Fruit fly (Drosophila melanogaster) whole organism, pupa: ENCODE data around the gene rut.

Experiments
- CG10348 ChIP-seq: fragments of 200-800 bp; sonication (Bioruptor generic); IDR thresholded peaks from 2 replicates; pipeline ENCODE4 v1.3.6; 2022; ENCODE audit warnings: missing biosample characterization, missing genetic modification characterization
- CG12605 ChIP-seq: fragments of 200-800 bp; sonication (Bioruptor generic); IDR thresholded peaks from 2 replicates; pipeline ENCODE4 v1.3.6; 2022; ENCODE audit warnings: missing biosample characterization, missing genetic modification characterization
- CG13204 ChIP-seq: fragments of 200-800 bp; sonication (Bioruptor generic); optimal IDR thresholded peaks from 2 replicates; lab custom pipeline; 2018; ENCODE audit warnings: missing biosample characterization, mild to moderate bottlenecking, missing genetic modification characterization, moderate library complexity
- CG14655 ChIP-seq: fragments of 200-800 bp; sonication (Bioruptor generic); optimal IDR thresholded peaks from 3 replicates; lab custom pipeline; 2017; ENCODE audit warnings: mild to moderate bottlenecking, missing biosample characterization, missing genetic modification reagents, missing genetic modification characterization
- CG15710 ChIP-seq: fragments of 200-800 bp; sonication (Bioruptor generic); optimal IDR thresholded peaks from 2 replicates; lab custom pipeline; 2018; ENCODE audit warnings: missing biosample characterization, mild to moderate bottlenecking, missing genetic modification characterization, moderate library complexity
- CG17806 ChIP-seq: fragments of 200-800 bp; sonication (Bioruptor generic); optimal IDR thresholded peaks from 2 replicates; lab custom pipeline; 2018; ENCODE audit warnings: missing biosample characterization, mild to moderate bottlenecking, missing genetic modification characterization, moderate library complexity
- CG32121 ChIP-seq: fragments of 200-800 bp; sonication (Bioruptor generic); IDR thresholded peaks from 2 replicates; pipeline ENCODE4 v1.3.6; 2022; ENCODE audit warnings: missing biosample characterization, missing genetic modification characterization
- CG34367 ChIP-seq: fragments of 200-800 bp; sonication (Bioruptor generic); optimal IDR thresholded peaks from 2 replicates; lab custom pipeline; 2018; ENCODE audit warnings: missing biosample characterization, mild to moderate bottlenecking, missing genetic modification characterization
- CG4496 ChIP-seq: fragments of 200-800 bp; sonication (Bioruptor generic); IDR thresholded peaks from 3 replicates; pipeline ENCODE4 v1.3.6; 2022; ENCODE audit warnings: missing biosample characterization, missing genetic modification characterization
- CG8159 ChIP-seq: fragments of 200-800 bp; sonication (Bioruptor generic); optimal IDR thresholded peaks from 3 replicates; lab custom pipeline; 2018; ENCODE audit warnings: missing biosample characterization, mild to moderate bottlenecking, missing genetic modification characterization, moderate library complexity
- CG8301 ChIP-seq: fragments of 200-800 bp; sonication (Bioruptor generic); optimal IDR thresholded peaks from 2 replicates; lab custom pipeline; 2018; ENCODE audit warnings: missing biosample characterization, mild to moderate bottlenecking, missing genetic modification characterization
- CG9948 ChIP-seq: fragments of 200-800 bp; sonication (Bioruptor generic); optimal IDR thresholded peaks from 2 replicates; lab custom pipeline; 2018; ENCODE audit warnings: missing biosample characterization, mild to moderate bottlenecking, missing genetic modification characterization, moderate library complexity
- D1 ChIP-seq: fragments of 200-800 bp; sonication (Bioruptor generic); optimal IDR thresholded peaks from 2 replicates; lab custom pipeline; 2018; ENCODE audit warnings: missing biosample characterization, mild to moderate bottlenecking, missing genetic modification characterization, moderate library complexity
- EcR ChIP-seq: fragments of 200-800 bp; sonication (Bioruptor generic); optimal IDR thresholded peaks from 3 replicates; lab custom pipeline; 2019; ENCODE audit warnings: missing biosample characterization, missing genetic modification characterization, mild to moderate bottlenecking, moderate library complexity, missing genetic modification reagents
- Ets98B ChIP-seq: fragments of 200-800 bp; sonication (Bioruptor generic); IDR thresholded peaks from 2 replicates; pipeline ENCODE4 v1.3.6; 2022; ENCODE audit warnings: missing biosample characterization, missing genetic modification characterization
- Pif1A ChIP-seq: fragments of 200-800 bp; sonication (Bioruptor generic); optimal IDR thresholded peaks from 3 replicates; lab custom pipeline; 2016; ENCODE audit warnings: missing biosample characterization, missing genetic modification characterization
- Pif1B ChIP-seq: fragments of 200-800 bp; sonication (Bioruptor generic); optimal IDR thresholded peaks from 3 replicates; lab custom pipeline; 2016; ENCODE audit warnings: missing biosample characterization, missing genetic modification characterization
- Snoo ChIP-seq: fragments of 200-800 bp; sonication (Bioruptor generic); optimal IDR thresholded peaks from 3 replicates; lab custom pipeline; 2017; ENCODE audit warnings: missing biosample characterization, mild to moderate bottlenecking, missing genetic modification characterization, inconsistent platforms
- fd96Ca ChIP-seq: fragments of 200-800 bp; sonication (Bioruptor generic); IDR thresholded peaks from 3 replicates; pipeline ENCODE4 v1.3.6; 2022; ENCODE audit warnings: missing biosample characterization, missing genetic modification characterization
- gl ChIP-seq: fragments of 200-800 bp; sonication (Bioruptor generic); optimal IDR thresholded peaks from 2 replicates; lab custom pipeline; 2018; ENCODE audit warnings: missing biosample characterization, mild to moderate bottlenecking, missing genetic modification characterization
- rn ChIP-seq: fragments of 200-800 bp; sonication (Bioruptor generic); IDR thresholded peaks from 2 replicates; pipeline ENCODE4 v1.3.6; 2022; ENCODE audit warnings: missing biosample characterization, missing genetic modification characterization

rut gene

dm6 chrX:14825922-14826617 is at the start of gene rut:
TSS of gene rut (minus strand) at chrX:14826073.
- TF ChIP-seq D1 (tag; lab: Kevin White, UChicago) = no peak
- TF ChIP-seq fd96Ca (GFP tag; lab: Robert Waterston, UW) = no peak
- peak; percentile 8 for TF ChIP-seq Pif1B
- no peak for TF ChIP-seq CG9948 (tag; lab: Kevin White, UChicago)
- TF ChIP-seq CG32121 (GFP tag; lab: Robert Waterston, UW) = 0 out of 2 replicates have a peak, but pooled peaks have one; percentile 14
- TF ChIP-seq CG8301 (tag; lab: Kevin White, UChicago) = no peak
- TF ChIP-seq CG13204 (GFP tag; lab: Kevin White, UChicago) = no peak
- TF ChIP-seq rn (GFP tag; lab: Robert Waterston, UW) = no peak
- no peak for TF ChIP-seq CG34367 (tag; lab: Kevin White, UChicago)
- no peak for TF ChIP-seq CG14655 (GFP tag; lab: Kevin White, UChicago)
- TF ChIP-seq EcR = no peak
- no peak for TF ChIP-seq Pif1A (GFP tag; lab: Kevin White, UChicago)
- TF ChIP-seq CG10348 (GFP tag; lab: Robert Waterston, UW) = no peak
- peak; percentile 31; the same call in 1 of the 2 replicates for TF ChIP-seq CG12605 (GFP tag; lab: Robert Waterston, UW)
- TF ChIP-seq CG17806 (tag; lab: Kevin White, UChicago) = no peak
- TF ChIP-seq CG4496 = peak; percentile 57; the same call in 2 of the 3 replicates
- TF ChIP-seq Snoo (tag; lab: Kevin White, UChicago) = no peak
- no peak for TF ChIP-seq CG8159 (tag; lab: Kevin White, UChicago)
- TF ChIP-seq Ets98B (GFP tag; lab: Robert Waterston, UW) = peak; percentile 63
- TF ChIP-seq, all 21 proteins: peak for 5

- TF ChIP-seq EcR (peak; percentile 13), Snoo (tag; lab: Kevin White, UChicago) (no peak)
Observed at dm6 chrX:14871028-14871427, 45.2 kb upstream of the rut start, which contains the start of gene CG9518. TSS of gene CG9518 (minus strand) at chrX:14871181.

dm6 chrX:14868414-14868813 is 42.5 kb upstream of the rut start:
- no peak for TF ChIP-seq fd96Ca (GFP tag; lab: Robert Waterston, UW)
- peak; percentile 45; the same call in 1 of the 2 replicates for TF ChIP-seq Ets98B (GFP tag; lab: Robert Waterston, UW)
- peak; percentile 60; the same call in 1 of the 3 replicates for TF ChIP-seq CG4496

dm6 chrX:14866911-14867310 is 41.0 kb upstream of the rut start:
- TF ChIP-seq CG34367 (tag; lab: Kevin White, UChicago) (no peak), CG14655 (GFP tag; lab: Kevin White, UChicago) (no peak), D1 (tag; lab: Kevin White, UChicago) (no peak), rn (GFP tag; lab: Robert Waterston, UW) (no peak)
- TF ChIP-seq, all 21 proteins: peak for 0

- no peak for TF ChIP-seq gl
- no peak for TF ChIP-seq CG8301 (tag; lab: Kevin White, UChicago)
- TF ChIP-seq CG15710 (tag; lab: Kevin White, UChicago) = no peak
- no peak for TF ChIP-seq Ets98B (GFP tag; lab: Robert Waterston, UW)
- TF ChIP-seq CG13204 (GFP tag; lab: Kevin White, UChicago) = no peak
- TF ChIP-seq CG32121 (GFP tag; lab: Robert Waterston, UW) = no peak
- TF ChIP-seq CG8159 (tag; lab: Kevin White, UChicago) = no peak
- no peak for TF ChIP-seq Pif1A (GFP tag; lab: Kevin White, UChicago)
Observed at dm6 chrX:14862494-14862893, 36.6 kb upstream of the rut start.

dm6 chrX:14858951-14859350 is 33.1 kb upstream of the rut start, which contains the start of gene CG46399:
TSS of gene CG46399 (plus strand) at chrX:14859251.
- TF ChIP-seq rn (GFP tag; lab: Robert Waterston, UW) (no peak), Snoo (tag; lab: Kevin White, UChicago) (no peak), CG15710 (tag; lab: Kevin White, UChicago) (no peak), CG4496 (no peak), CG14655 (GFP tag; lab: Kevin White, UChicago) (no peak), Pif1B (no peak), CG17806 (tag; lab: Kevin White, UChicago) (no peak), fd96Ca (GFP tag; lab: Robert Waterston, UW) (no peak), EcR (no peak), CG10348 (GFP tag; lab: Robert Waterston, UW) (no peak), CG34367 (tag; lab: Kevin White, UChicago) (no peak), CG8301 (tag; lab: Kevin White, UChicago) (no peak), CG13204 (GFP tag; lab: Kevin White, UChicago) (no peak), CG12605 (GFP tag; lab: Robert Waterston, UW) (no peak), Pif1A (GFP tag; lab: Kevin White, UChicago) (no peak)

- TF ChIP-seq CG32121 (GFP tag; lab: Robert Waterston, UW) (peak; percentile 77), CG4496 (peak; percentile 61; the same call in 2 of the 3 replicates), Pif1A (GFP tag; lab: Kevin White, UChicago) (no peak), fd96Ca (GFP tag; lab: Robert Waterston, UW) (peak; percentile 46; the same call in 1 of the 3 replicates), CG17806 (tag; lab: Kevin White, UChicago) (no peak)
- TF ChIP-seq, all 21 proteins: peak for 3
Observed at dm6 chrX:14857883-14858282, 32.0 kb upstream of the rut start.
